Fruit fly (Drosophila melanogaster): Measurements from ENCODE around the gene CG14326.

The CG14326 gene

dm6 chr3R:17619726-17620282, 904 bp downstream of the CG14326 start (continued):
- peak; percentile 48 for TF ChIP-seq CG10669 (GFP tag; optimal IDR thresholded peaks at IDR 0.05)
- TF ChIP-seq Met (GFP tag; optimal IDR thresholded peaks at IDR 0.05), result no peak
- no peak for TF ChIP-seq CG6792 (GFP tag; optimal IDR thresholded peaks at IDR 0.05)
- no peak for TF ChIP-seq achi (GFP tag; optimal IDR thresholded peaks at IDR 0.05)
- no peak for TF ChIP-seq Hr4 (GFP tag; optimal IDR thresholded peaks at IDR 0.05)
- TF ChIP-seq Sox15 (GFP tag; optimal IDR thresholded peaks at IDR 0.05), result no peak
- TF ChIP-seq Hr39 (GFP tag; optimal IDR thresholded peaks at IDR 0.05), result no peak
- peak; percentile 92 for TF ChIP-seq eg (GFP tag; IDR thresholded peaks at IDR 0.05)
- TF ChIP-seq ss (GFP tag; optimal IDR thresholded peaks at IDR 0.05), result peak; percentile 86 to 88
- TF ChIP-seq CG9139 (GFP tag; optimal IDR thresholded peaks at IDR 0.05), result peak; percentile 88
- peak; percentile 78 for TF ChIP-seq fkh (GFP tag; optimal IDR thresholded peaks at IDR 0.05)
- TF ChIP-seq CG4318 (GFP tag; optimal IDR thresholded peaks at IDR 0.05), result no peak
- peak; percentile 73 for TF ChIP-seq CG6854 (GFP tag; optimal IDR thresholded peaks at IDR 0.05)
- peak; percentile 80 for TF ChIP-seq CG16779 (tag; optimal IDR thresholded peaks at IDR 0.05)
- TF ChIP-seq CG11294 (GFP tag; IDR thresholded peaks at IDR 0.05), result no peak
- peak; percentile 33 for TF ChIP-seq CG32006 (GFP tag; optimal IDR thresholded peaks at IDR 0.05)
- TF ChIP-seq vri (GFP tag; optimal IDR thresholded peaks at IDR 0.05), result peak; percentile 42
- no peak for TF ChIP-seq Eip93F (GFP tag; optimal IDR thresholded peaks at IDR 0.05)

DNA sequence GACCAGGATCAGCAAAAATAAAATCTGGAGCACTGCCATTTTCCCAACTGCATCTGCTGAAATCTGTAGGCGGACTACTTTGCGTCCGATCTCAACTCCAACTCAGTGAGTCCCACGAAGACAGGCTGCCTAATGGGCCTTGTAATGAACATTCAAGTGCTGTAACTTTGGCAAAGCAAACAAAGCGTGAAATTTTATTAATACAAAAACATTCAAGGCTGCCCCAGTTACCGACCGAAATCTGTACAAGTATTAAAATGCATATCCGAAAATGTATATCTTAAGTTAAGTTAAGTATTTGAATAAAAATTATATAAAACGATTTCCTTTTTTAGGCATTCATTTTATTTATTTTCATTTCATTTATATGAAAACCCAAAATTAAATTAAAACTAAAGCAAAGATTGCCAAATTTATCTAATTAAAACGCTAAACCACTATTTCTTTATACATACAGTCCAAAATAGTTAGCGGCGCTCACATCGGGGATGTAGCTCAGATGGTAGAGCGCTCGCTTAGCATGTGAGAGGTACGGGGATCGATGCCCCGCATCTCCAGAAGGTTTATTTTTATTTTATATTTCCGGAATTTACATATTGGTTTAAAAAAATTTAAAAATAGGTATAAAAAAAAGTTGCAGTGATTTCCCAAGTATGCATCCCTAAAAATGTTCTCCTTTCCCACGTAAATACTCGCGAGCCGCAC, 3.3 kb downstream of the CG14326 start, which contains the start of gene CG14323:
TSS of gene CG14323 (minus strand) at position 51 of the 705 bp plus-strand sequence.
- TF ChIP-seq Blimp-1 (GFP tag; optimal IDR thresholded peaks at IDR 0.05), result no peak
- TF ChIP-seq Eip78C (GFP tag), result peak; percentile 46

DNA sequence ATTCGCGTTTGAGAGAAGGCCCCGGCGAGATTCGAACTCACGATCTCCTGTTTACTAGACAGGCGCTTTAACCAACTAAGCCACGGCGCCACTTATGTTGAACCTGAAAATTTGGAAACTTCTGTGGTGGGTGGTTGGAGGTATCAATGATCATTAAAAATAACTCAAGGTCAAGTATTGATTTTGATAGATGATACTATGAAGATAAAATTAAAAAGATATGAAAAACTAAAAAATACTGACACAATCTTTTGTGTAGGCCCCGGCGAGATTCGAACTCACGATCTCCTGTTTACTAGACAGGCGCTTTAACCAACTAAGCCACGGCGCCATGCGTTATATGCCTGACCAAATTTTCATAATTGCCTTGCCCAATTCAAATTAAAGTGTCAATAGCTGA, 5.6 kb downstream of the CG14326 start:
- TF ChIP-seq CG6276 (GFP tag; optimal IDR thresholded peaks at IDR 0.05) (no peak), dac (GFP tag; optimal IDR thresholded peaks at IDR 0.05) (no peak), Eip78C (GFP tag) (peak; percentile 48), CG8119 (GFP tag; IDR thresholded peaks at IDR 0.05) (no peak), fd85E (GFP tag; optimal IDR thresholded peaks at IDR 0.05) (no peak), dsx (GFP tag; optimal IDR thresholded peaks at IDR 0.05; ENCODE audit: poor library complexity, severe bottlenecking) (no peak), CG9139 (GFP tag; optimal IDR thresholded peaks at IDR 0.05) (no peak), Sox15 (GFP tag; optimal IDR thresholded peaks at IDR 0.05) (no peak), Hr38 (GFP tag; optimal IDR thresholded peaks at IDR 0.05) (no peak), salr (GFP tag; optimal IDR thresholded peaks at IDR 0.05) (no peak), achi (GFP tag; optimal IDR thresholded peaks at IDR 0.05) (no peak), Smox (GFP tag; optimal IDR thresholded peaks at IDR 0.05) (no peak), Ets21C (GFP tag; optimal IDR thresholded peaks at IDR 0.05) (no peak), pdm3 (GFP tag; optimal IDR thresholded peaks at IDR 0.05) (no peak), CG11762 (GFP tag; optimal IDR thresholded peaks at IDR 0.05; ENCODE audit: insufficient read depth) (no peak), Eip93F (GFP tag; optimal IDR thresholded peaks at IDR 0.05) (no peak), topi (GFP tag; optimal IDR thresholded peaks at IDR 0.05) (no peak), svp (GFP tag) (peak; percentile 53)

- no peak for TF ChIP-seq CG4318 (GFP tag; optimal IDR thresholded peaks at IDR 0.05)
- TF ChIP-seq Eip78C (GFP tag), result peak; percentile 25
Measured at dm6 chr3R:17624968-17625367, 6.1 kb downstream of the CG14326 start, which contains the start of gene AttD. AttD (plus strand) TSS chr3R:17625268.
